Worm (Caenorhabditis elegans) whole organism, L4 larva: ENCODE measurements around the gene F17E9.15.

Experiments used
- F10B5.3 ChIP-seq: sonication (generic microtip); optimal IDR thresholded peaks from 2 replicates; lab custom pipeline; 2016; ENCODE audit warnings: mild to moderate bottlenecking, missing genetic modification characterization, missing compliant biosample characterization
- F37D6.2 ChIP-seq: sonication (generic microtip); optimal IDR thresholded peaks from 2 replicates; lab custom pipeline; 2016; ENCODE audit warnings: mild to moderate bottlenecking, missing genetic modification characterization, missing compliant biosample characterization
- R02D3.7 ChIP-seq: fragments of 150-350 bp; sonication (generic microtip); optimal IDR thresholded peaks from 3 replicates; lab custom pipeline; 2014; ENCODE audit warnings: missing biosample characterization, missing genetic modification characterization
- T26A8.4 ChIP-seq: fragments of 200-800 bp; sonication (Bioruptor generic); IDR thresholded peaks from 2 replicates; pipeline ENCODE4 v1.3.6; 2022; ENCODE audit warnings: missing genetic modification characterization, missing compliant biosample characterization
- Y5F2A.4 ChIP-seq: fragments of 200-800 bp; sonication (Bioruptor generic); optimal IDR thresholded peaks from 2 replicates; lab custom pipeline; 2018; ENCODE audit warnings: mild to moderate bottlenecking, missing genetic modification characterization, missing compliant biosample characterization
- aha-1 ChIP-seq: fragments of 150-350 bp; peaks from one replicate; lab custom pipeline; 2014; ENCODE audit warnings: missing biosample characterization, missing genetic modification characterization
- aly-2 ChIP-seq: sonication (generic microtip); optimal IDR thresholded peaks from 2 replicates; lab custom pipeline; 2018; ENCODE audit warnings: missing biosample characterization, missing genetic modification characterization
- ceh-82 ChIP-seq: sonication (generic microtip); optimal IDR thresholded peaks from 2 replicates; lab custom pipeline; 2017; ENCODE audit warnings: missing biosample characterization, missing genetic modification characterization
- ces-1 ChIP-seq: fragments of 150-350 bp; sonication (generic microtip); optimal IDR thresholded peaks from 4 replicates; lab custom pipeline; 2014; ENCODE audit warnings: missing biosample characterization, missing genetic modification reagents, missing genetic modification characterization
- daf-12 ChIP-seq: fragments of 150-350 bp; optimal IDR thresholded peaks from 2 replicates; lab custom pipeline; 2014; ENCODE audit warnings: missing biosample characterization, missing genetic modification reagents, missing genetic modification characterization
- duxl-1 ChIP-seq: sonication (generic microtip); optimal IDR thresholded peaks from 2 replicates; lab custom pipeline; 2016; ENCODE audit warnings: mild to moderate bottlenecking, missing genetic modification characterization, moderate library complexity, missing compliant biosample characterization; ENCODE audit not compliant: poor library complexity
- dve-1 ChIP-seq: sonication (generic microtip); optimal IDR thresholded peaks from 2 replicates; lab custom pipeline; 2017; ENCODE audit warnings: antibody characterized with exemption, mild to moderate bottlenecking, missing genetic modification characterization, missing compliant biosample characterization; ENCODE audit not compliant: insufficient read depth
- egl-27 ChIP-seq: sonication (generic microtip); optimal IDR thresholded peaks from 3 replicates; lab custom pipeline; 2017; ENCODE audit warnings: missing biosample characterization, missing genetic modification reagents, missing genetic modification characterization
- hlh-11 ChIP-seq: fragments of 200-800 bp; sonication (Bioruptor generic); optimal IDR thresholded peaks from 2 replicates; lab custom pipeline; 2018; ENCODE audit warnings: mild to moderate bottlenecking, missing genetic modification characterization, missing compliant biosample characterization
- lin-15B ChIP-seq: fragments of 150-350 bp; sonication (generic microtip); optimal IDR thresholded peaks from 3 replicates; lab custom pipeline; 2014; ENCODE audit warnings: missing biosample characterization, missing genetic modification characterization
- lin-29 ChIP-seq: fragments of 200-800 bp; sonication (Bioruptor generic); IDR thresholded peaks from 2 replicates; pipeline ENCODE4 v1.3.6; 2022; ENCODE audit warnings: missing genetic modification reagents, missing genetic modification characterization, missing compliant biosample characterization
- mdt-29 ChIP-seq: fragments of 200-800 bp; sonication (Bioruptor generic); IDR thresholded peaks from 2 replicates; pipeline ENCODE4 v1.3.6; 2022; ENCODE audit warnings: missing genetic modification reagents, missing genetic modification characterization, missing compliant biosample characterization
- nhr-102 ChIP-seq: sonication (generic microtip); optimal IDR thresholded peaks from 2 replicates; lab custom pipeline; 2016; ENCODE audit warnings: mild to moderate bottlenecking, missing genetic modification characterization, moderate library complexity, missing compliant biosample characterization
- nhr-237 ChIP-seq: sonication (generic microtip); optimal IDR thresholded peaks from 2 replicates; lab custom pipeline; 2017; ENCODE audit warnings: missing biosample characterization, missing genetic modification characterization
- nhr-77 ChIP-seq: fragments of 150-350 bp; optimal IDR thresholded peaks from 2 replicates; lab custom pipeline; 2014; ENCODE audit warnings: missing biosample characterization, missing genetic modification characterization
- php-3 ChIP-seq: fragments of 200-800 bp; sonication (Bioruptor generic); IDR thresholded peaks from 2 replicates; pipeline ENCODE4 v1.3.6; 2022; ENCODE audit warnings: missing genetic modification reagents, missing genetic modification characterization, missing compliant biosample characterization
- saeg-2 ChIP-seq: fragments of 200-800 bp; sonication (Bioruptor generic); IDR thresholded peaks from 2 replicates; pipeline ENCODE4 v1.3.6; 2022; ENCODE audit warnings: missing genetic modification reagents, missing genetic modification characterization, missing compliant biosample characterization
- sdz-12 ChIP-seq: fragments of 200-800 bp; sonication (Bioruptor generic); optimal IDR thresholded peaks from 2 replicates; lab custom pipeline; 2018; ENCODE audit warnings: mild to moderate bottlenecking, missing genetic modification characterization, missing compliant biosample characterization
- spr-1 ChIP-seq: sonication (generic microtip); optimal IDR thresholded peaks from 2 replicates; lab custom pipeline; 2016; ENCODE audit warnings: mild to moderate bottlenecking, missing genetic modification characterization, missing compliant biosample characterization
- tag-97 ChIP-seq: fragments of 200-800 bp; sonication (Bioruptor generic); IDR thresholded peaks from 2 replicates; pipeline ENCODE4 v1.3.6; 2022; ENCODE audit warnings: missing genetic modification characterization, missing compliant biosample characterization
- unc-39 ChIP-seq: sonication (generic microtip); optimal IDR thresholded peaks from 2 replicates; lab custom pipeline; 2017; ENCODE audit warnings: missing biosample characterization, missing genetic modification characterization
- unc-62 ChIP-seq, 3 experiments: fragments of 150-350 bp in 1 of 3; sonication (generic microtip); optimal IDR thresholded peaks in 2 of 3; peaks in 1 of 3; 1 replicate in 1 of 3; 2 replicates in 2 of 3; lab custom pipeline; 2014 to 2017; ENCODE audit warnings: missing biosample characterization in 3 of 3, missing genetic modification characterization in 3 of 3, missing genetic modification reagents in 3 of 3, missing genotype in 1 of 3
- zfp-3 ChIP-seq: fragments of 200-800 bp; sonication (Bioruptor generic); conservative IDR thresholded peaks from 2 replicates; pipeline ENCODE4 v1.3.6; 2022; ENCODE audit warnings: missing genetic modification reagents, missing genetic modification characterization, missing compliant biosample characterization
- ztf-11 ChIP-seq: fragments of 150-350 bp; optimal IDR thresholded peaks from 2 replicates; lab custom pipeline; 2014; ENCODE audit warnings: missing biosample characterization, missing genetic modification characterization
- ztf-7 ChIP-seq: fragments of 150-350 bp; optimal IDR thresholded peaks from 2 replicates; lab custom pipeline; 2014; ENCODE audit warnings: missing biosample characterization, missing genetic modification characterization

Gene F17E9.15

DNA sequence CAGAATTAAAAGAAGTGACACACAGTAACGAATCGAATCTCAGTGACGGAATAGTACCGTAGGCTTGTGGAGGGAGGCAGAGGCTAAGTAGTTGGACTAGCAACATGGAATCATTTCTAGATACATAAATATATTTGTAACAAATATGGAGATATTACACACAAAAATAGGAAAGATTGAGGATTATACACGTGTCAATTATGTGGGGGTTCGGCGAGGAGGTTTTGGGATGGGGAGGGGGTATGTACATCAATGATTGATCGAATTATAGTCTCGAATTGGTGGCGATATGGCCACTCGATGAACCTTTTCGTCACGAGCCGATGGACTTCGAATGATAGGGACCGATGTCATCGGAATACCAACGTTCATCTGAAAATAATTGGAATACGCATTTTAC, 39.8 kb upstream of the F17E9.15 start:
- TF ChIP-seq zfp-3 (GFP tag; lab: Robert Waterston, UW) (0 out of 2 replicates have a peak, but pooled peaks have one; percentile 32), F10B5.3 (tag; lab: Kevin White, UChicago) (no peak)

- TF ChIP-seq F37D6.2 (tag; lab: Kevin White, UChicago), result no peak
- TF ChIP-seq aha-1 (tag; lab: Kevin White, UChicago), result peak; percentile 79
Observed at ce11 chrIV:8312105-8312504, 35.1 kb upstream of the F17E9.15 start.

- TF ChIP-seq lin-29 (GFP tag; lab: Robert Waterston, UW), result no peak
- no peak for TF ChIP-seq egl-27 (tag; lab: Kevin White, UChicago)
- TF ChIP-seq ztf-11, result no peak
Observed at ce11 chrIV:8312846-8313245, 34.4 kb upstream of the F17E9.15 start, which contains the start of gene F35H10.10. F35H10.10 (minus strand) TSS chrIV:8312946.

DNA sequence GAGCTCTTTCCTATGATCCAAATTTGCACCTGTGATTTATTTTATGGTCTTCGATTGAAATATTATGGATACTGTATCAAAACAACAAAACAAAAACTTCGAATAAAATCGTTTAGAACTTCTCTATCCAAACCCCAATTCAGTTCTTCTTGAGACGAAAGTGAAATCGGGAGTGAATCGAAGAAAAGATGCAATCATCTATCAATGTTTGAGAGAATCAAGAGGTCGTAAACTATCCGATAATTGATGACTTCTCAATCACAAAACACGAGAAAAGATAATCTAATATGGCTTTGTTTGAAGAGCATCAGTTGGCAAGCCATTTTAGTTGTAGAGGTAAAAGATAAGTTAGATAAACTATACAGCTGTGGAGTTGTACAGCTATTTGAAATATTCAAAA, 29.4 kb upstream of the F17E9.15 start:
- TF ChIP-seq ztf-7 (no peak), php-3 (GFP tag; lab: Robert Waterston, UW) (peak; percentile 59; the same call in 1 of the 2 replicates)

ce11 chrIV:8318799-8319198, 28.4 kb upstream of the F17E9.15 start:
- TF ChIP-seq dve-1 (tag; lab: Kevin White, UChicago) (no peak), ztf-11 (no peak), ceh-82 (no peak), spr-1 (tag; lab: Kevin White, UChicago) (no peak), nhr-77 (no peak), daf-12 (tag; lab: Kevin White, UChicago) (no peak), lin-15B (tag; lab: Kevin White, UChicago) (no peak), Y5F2A.4 (GFP tag; lab: Kevin White, UChicago) (no peak), nhr-102 (tag; lab: Kevin White, UChicago) (no peak), unc-62 (GFP tag; optimal IDR thresholded peaks at IDR 0.05 in 1 of 2; lab: Kevin White, UChicago) (no peak), unc-62 (tag; optimal IDR thresholded peaks at IDR 0.05; lab: Kevin White, UChicago) (no peak)

DNA sequence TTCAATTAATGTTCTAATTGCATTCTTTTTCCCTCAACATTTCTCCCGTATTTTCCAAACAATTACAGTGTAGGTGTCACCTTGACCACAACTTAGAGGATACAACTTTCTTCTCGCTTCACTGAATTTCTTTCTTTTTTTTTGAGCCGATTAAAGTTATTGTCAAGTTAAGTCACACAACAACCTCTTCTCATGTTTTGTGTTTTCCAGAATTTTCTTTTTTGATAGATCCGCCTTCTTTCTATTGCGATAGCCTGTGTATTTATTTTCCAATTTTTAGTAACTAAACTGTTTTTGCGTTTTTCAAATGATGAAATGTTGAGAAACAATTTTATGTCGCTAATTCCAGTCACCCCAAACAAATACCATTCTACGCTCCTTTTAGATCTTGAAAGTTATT, 21.6 kb upstream of the F17E9.15 start, which contains the start of gene F35H10.3:
Gene F35H10.3 (plus strand): TSS at position 301 of the 400 bp plus-strand sequence.
- TF ChIP-seq ces-1 (GFP tag; lab: Kevin White, UChicago), result no peak

- no peak for TF ChIP-seq ceh-82
- TF ChIP-seq R02D3.7, result no peak
- TF ChIP-seq tag-97, result no peak
- no peak for TF ChIP-seq duxl-1 (tag; lab: Kevin White, UChicago)
- TF ChIP-seq mdt-29 (GFP tag; lab: Robert Waterston, UW), result no peak
- TF ChIP-seq sdz-12, result no peak
- TF ChIP-seq aly-2 (tag; lab: Kevin White, UChicago), result no peak
- TF ChIP-seq saeg-2 (GFP tag; lab: Robert Waterston, UW), result no peak
- TF ChIP-seq T26A8.4 (GFP tag; lab: Robert Waterston, UW), result no peak
- no peak for TF ChIP-seq daf-12 (tag; lab: Kevin White, UChicago)
- TF ChIP-seq php-3 (GFP tag; lab: Robert Waterston, UW), result no peak
- TF ChIP-seq nhr-237 (tag; lab: Kevin White, UChicago), result no peak
- no peak for TF ChIP-seq ces-1 (GFP tag; lab: Kevin White, UChicago)
- no peak for TF ChIP-seq unc-39 (tag; lab: Kevin White, UChicago)
- no peak for TF ChIP-seq dve-1 (tag; lab: Kevin White, UChicago)
- TF ChIP-seq zfp-3 (GFP tag; lab: Robert Waterston, UW), result no peak
- TF ChIP-seq hlh-11, result no peak
- no peak for TF ChIP-seq nhr-102 (tag; lab: Kevin White, UChicago)
Observed at ce11 chrIV:8328913-8329312, 18.3 kb upstream of the F17E9.15 start, which contains the start of gene F35H10.2. F35H10.2 (plus strand) TSS chrIV:8329213.
